Worm (Caenorhabditis elegans) whole organism, late embryonic: ENCODE measurements around the gene far-6.
A peak's percentile ranks its signal among the peaks of the same experiment; 100 is the strongest.

Source experiments
- C38D4.7 ChIP-seq: fragments of 200-800 bp; sonication (Bioruptor generic); optimal IDR thresholded peaks from 2 replicates; lab custom pipeline; 2018; ENCODE audit warnings: mild to moderate bottlenecking, missing genetic modification characterization, moderate library complexity, missing compliant biosample characterization
- K02D7.2 ChIP-seq: sonication (generic microtip); optimal IDR thresholded peaks from 2 replicates; lab custom pipeline; 2017; ENCODE audit warnings: mild to moderate bottlenecking, missing genetic modification characterization, missing compliant biosample characterization
- Y22D7AL.16 ChIP-seq: sonication (generic microtip); optimal IDR thresholded peaks from 2 replicates; lab custom pipeline; 2016; ENCODE audit warnings: missing genetic modification characterization, missing compliant biosample characterization
- ceh-18 ChIP-seq: sonication (generic microtip); optimal IDR thresholded peaks from 2 replicates; lab custom pipeline; 2016; ENCODE audit warnings: missing genetic modification characterization, missing compliant biosample characterization
- ceh-2 ChIP-seq: sonication (generic microtip); optimal IDR thresholded peaks from 2 replicates; lab custom pipeline; 2016; ENCODE audit warnings: missing genotype, missing genetic modification characterization, missing compliant biosample characterization
- ceh-22 ChIP-seq: sonication (generic microtip); optimal IDR thresholded peaks from 2 replicates; lab custom pipeline; 2017; ENCODE audit warnings: missing biosample characterization, missing genetic modification characterization
- ceh-24 ChIP-seq: sonication (generic microtip); optimal IDR thresholded peaks from 2 replicates; lab custom pipeline; 2016; ENCODE audit warnings: mild to moderate bottlenecking, missing genetic modification characterization, missing compliant biosample characterization
- ceh-30 ChIP-seq: fragments of 150-350 bp; optimal IDR thresholded peaks from 2 replicates; lab custom pipeline; 2014; ENCODE audit warnings: missing biosample characterization, missing genetic modification characterization
- ceh-31 ChIP-seq: sonication (generic microtip); optimal IDR thresholded peaks from 2 replicates; lab custom pipeline; 2016; ENCODE audit warnings: missing genetic modification characterization, missing compliant biosample characterization
- ceh-34 ChIP-seq: sonication (generic microtip); optimal IDR thresholded peaks from 2 replicates; lab custom pipeline; 2016; ENCODE audit warnings: mild to moderate bottlenecking, missing genetic modification characterization, missing compliant biosample characterization
- ceh-45 ChIP-seq: fragments of 200-800 bp; sonication (Bioruptor generic); IDR thresholded peaks from 2 replicates; pipeline ENCODE4 v1.3.6; 2022; ENCODE audit warnings: missing genetic modification reagents, missing genetic modification characterization, missing compliant biosample characterization
- ceh-48 ChIP-seq: sonication (generic microtip); optimal IDR thresholded peaks from 2 replicates; lab custom pipeline; 2016; ENCODE audit warnings: missing genetic modification characterization, inconsistent platforms, missing compliant biosample characterization
- dve-1 ChIP-seq: sonication (generic microtip); optimal IDR thresholded peaks from 2 replicates; lab custom pipeline; 2017; ENCODE audit warnings: antibody characterized with exemption, mild to moderate bottlenecking, missing genetic modification characterization, missing compliant biosample characterization
- elt-2 ChIP-seq: sonication (generic microtip); optimal IDR thresholded peaks from 2 replicates; lab custom pipeline; 2016; ENCODE audit warnings: missing genetic modification reagents, missing genetic modification characterization, missing compliant biosample characterization
- elt-4 ChIP-seq: sonication (generic microtip); optimal IDR thresholded peaks from 2 replicates; lab custom pipeline; 2016; ENCODE audit warnings: missing genetic modification characterization, missing compliant biosample characterization
- ets-4 ChIP-seq: sonication (generic microtip); optimal IDR thresholded peaks from 2 replicates; lab custom pipeline; 2016; ENCODE audit warnings: missing genetic modification characterization, missing compliant biosample characterization
- eyg-1 ChIP-seq: sonication (generic microtip); optimal IDR thresholded peaks from 2 replicates; lab custom pipeline; 2016; ENCODE audit warnings: missing genotype, missing genetic modification characterization, missing compliant biosample characterization
- fax-1 ChIP-seq: sonication (generic microtip); optimal IDR thresholded peaks from 2 replicates; lab custom pipeline; 2016; ENCODE audit warnings: missing genotype, missing genetic modification characterization, missing compliant biosample characterization
- fkh-10 ChIP-seq: fragments of 150-350 bp; optimal IDR thresholded peaks from 2 replicates; lab custom pipeline; 2014; ENCODE audit warnings: missing biosample characterization, missing genetic modification reagents, missing genetic modification characterization
- fkh-6 ChIP-seq: sonication (generic microtip); optimal IDR thresholded peaks from 2 replicates; lab custom pipeline; 2016; ENCODE audit warnings: missing genetic modification characterization, missing compliant biosample characterization
- gmeb-2 ChIP-seq: sonication (generic microtip); optimal IDR thresholded peaks from 2 replicates; lab custom pipeline; 2016; ENCODE audit warnings: missing genetic modification characterization, inconsistent platforms, missing compliant biosample characterization
- hlh-13 ChIP-seq: fragments of 200-800 bp; sonication (Bioruptor generic); optimal IDR thresholded peaks from 2 replicates; lab custom pipeline; 2018; ENCODE audit warnings: mild to moderate bottlenecking, missing genetic modification characterization, missing compliant biosample characterization
- hlh-30 ChIP-seq: sonication (generic microtip); optimal IDR thresholded peaks from 2 replicates; lab custom pipeline; 2017; ENCODE audit warnings: antibody characterized with exemption, missing genetic modification characterization, missing compliant biosample characterization; ENCODE audit not compliant: insufficient read depth
- hlh-6 ChIP-seq: sonication (generic microtip); optimal IDR thresholded peaks from 2 replicates; lab custom pipeline; 2016; ENCODE audit warnings: missing genotype, missing genetic modification characterization, missing compliant biosample characterization
- hlh-8 ChIP-seq: sonication (generic microtip); optimal IDR thresholded peaks from 2 replicates; lab custom pipeline; 2016; ENCODE audit warnings: missing genotype, missing genetic modification characterization, missing compliant biosample characterization
- madf-2 ChIP-seq: sonication (generic microtip); optimal IDR thresholded peaks from 2 replicates; lab custom pipeline; 2017; ENCODE audit warnings: missing genetic modification characterization, missing compliant biosample characterization
- nfya-1 ChIP-seq: sonication (generic microtip); optimal IDR thresholded peaks from 2 replicates; lab custom pipeline; 2017; ENCODE audit warnings: missing genetic modification characterization, mild to moderate bottlenecking, missing compliant biosample characterization, antibody characterized with exemption, moderate library complexity
- nhr-232 ChIP-seq: sonication (generic microtip); optimal IDR thresholded peaks from 2 replicates; lab custom pipeline; 2016; ENCODE audit warnings: missing genetic modification characterization, missing compliant biosample characterization
- odd-2 ChIP-seq: sonication (generic microtip); optimal IDR thresholded peaks from 2 replicates; lab custom pipeline; 2017; ENCODE audit warnings: antibody characterized with exemption, mild to moderate bottlenecking, missing genetic modification characterization, missing compliant biosample characterization
- pag-3 ChIP-seq: sonication (generic microtip); optimal IDR thresholded peaks from 2 replicates; lab custom pipeline; 2016; ENCODE audit warnings: missing compliant biosample characterization, missing genetic modification characterization, borderline replicate concordance
- pax-1 ChIP-seq: fragments of 150-350 bp; optimal IDR thresholded peaks from 2 replicates; lab custom pipeline; 2014; ENCODE audit warnings: missing biosample characterization, missing genetic modification characterization
- pha-2 ChIP-seq: sonication (generic microtip); optimal IDR thresholded peaks from 2 replicates; lab custom pipeline; 2017; ENCODE audit warnings: mild to moderate bottlenecking, missing genetic modification characterization, missing compliant biosample characterization
- pha-4 ChIP-seq: fragments of 150-350 bp; optimal IDR thresholded peaks from 2 replicates; lab custom pipeline; 2018; ENCODE audit warnings: missing biosample characterization, missing genetic modification reagents, missing genetic modification characterization
- rnt-1 ChIP-seq: sonication (generic microtip); optimal IDR thresholded peaks from 2 replicates; lab custom pipeline; 2016; ENCODE audit warnings: missing genetic modification characterization, missing compliant biosample characterization
- sdc-2 ChIP-seq: sonication (generic microtip); optimal IDR thresholded peaks from 2 replicates; lab custom pipeline; 2016; ENCODE audit warnings: missing genotype, missing genetic modification characterization, missing compliant biosample characterization
- syd-9 ChIP-seq: sonication (generic microtip); optimal IDR thresholded peaks from 2 replicates; lab custom pipeline; 2016; ENCODE audit warnings: mild to moderate bottlenecking, missing genetic modification characterization, moderate library complexity, missing compliant biosample characterization
- ttx-3 ChIP-seq: sonication (generic microtip); optimal IDR thresholded peaks from 2 replicates; lab custom pipeline; 2016; ENCODE audit warnings: missing genetic modification reagents, missing genetic modification characterization, missing compliant biosample characterization
- unc-3 ChIP-seq, 2 experiments: fragments of 200-800 bp in 1 of 2; sonication (Bioruptor generic) in 1 of 2; sonication (generic microtip) in 1 of 2; conservative IDR thresholded peaks in 1 of 2; optimal IDR thresholded peaks in 1 of 2; 2 replicates each; pipeline versions ENCODE4 v1.3.6 to Lab custom; 2016 to 2022; ENCODE audit warnings: missing compliant biosample characterization in 2 of 2, missing genetic modification characterization in 2 of 2, missing genetic modification reagents in 1 of 2
- unc-42 ChIP-seq: sonication (generic microtip); optimal IDR thresholded peaks from 2 replicates; lab custom pipeline; 2016; ENCODE audit warnings: missing genotype, missing genetic modification characterization, missing compliant biosample characterization
- unc-55 ChIP-seq: sonication (generic microtip); optimal IDR thresholded peaks from 2 replicates; lab custom pipeline; 2017; ENCODE audit warnings: missing biosample characterization, missing genetic modification reagents, missing genetic modification characterization
- unc-86 ChIP-seq: sonication (generic microtip); optimal IDR thresholded peaks from 2 replicates; lab custom pipeline; 2016; ENCODE audit warnings: missing genetic modification characterization, missing compliant biosample characterization
- ztf-16 ChIP-seq: sonication (generic microtip); optimal IDR thresholded peaks from 2 replicates; lab custom pipeline; 2017; ENCODE audit warnings: missing genetic modification characterization, missing compliant biosample characterization

Gene far-6

ce11 chrIV:13370235-13370739 is 42.1 kb downstream of the far-6 start, which contains the start of the genes rla-2, popl-7 and Y62E10A.24:
Gene rla-2 (minus strand): TSS chrIV:13370285.
Gene popl-7 (plus strand): TSS chrIV:13370689.
Gene Y62E10A.24 (plus strand): TSS chrIV:13370710.
- TF ChIP-seq ttx-3 (tag; lab: Kevin White, UChicago) (no peak), ets-4 (tag; lab: Kevin White, UChicago) (no peak), ceh-34 (tag; lab: Kevin White, UChicago) (no peak), pag-3 (tag; lab: Kevin White, UChicago) (no peak), dve-1 (tag; lab: Kevin White, UChicago) (no peak), odd-2 (tag; lab: Kevin White, UChicago) (no peak), ceh-2 (no peak), hlh-6 (no peak), madf-2 (no peak), hlh-30 (tag; lab: Kevin White, UChicago) (no peak), ceh-48 (tag; lab: Kevin White, UChicago) (no peak), elt-2 (tag; lab: Kevin White, UChicago) (no peak), C38D4.7 (GFP tag; lab: Kevin White, UChicago) (no peak), syd-9 (tag; lab: Kevin White, UChicago) (no peak), nhr-232 (no peak), pha-4 (tag; lab: Kevin White, UChicago) (no peak), unc-42 (tag; lab: Kevin White, UChicago) (no peak), fkh-6 (tag; lab: Kevin White, UChicago) (no peak), fax-1 (tag; lab: Kevin White, UChicago) (no peak)

ce11 chrIV:13371699-13372098 is 43.5 kb downstream of the far-6 start, which contains the start of gene Y62E10A.6:
Gene Y62E10A.6 (plus strand): TSS chrIV:13371999.
- TF ChIP-seq hlh-30 (tag; lab: Kevin White, UChicago) = no peak
- no peak for TF ChIP-seq eyg-1 (tag; lab: Kevin White, UChicago)
- no peak for TF ChIP-seq ceh-22
- TF ChIP-seq K02D7.2 (tag; lab: Kevin White, UChicago) = no peak
- TF ChIP-seq sdc-2 = no peak
- TF ChIP-seq rnt-1 (tag; lab: Kevin White, UChicago) = no peak
- TF ChIP-seq unc-86 (tag; lab: Kevin White, UChicago) = no peak
- no peak for TF ChIP-seq madf-2
- no peak for TF ChIP-seq hlh-8 (tag; lab: Kevin White, UChicago)
- TF ChIP-seq ceh-18 = no peak
- no peak for TF ChIP-seq ztf-16
- TF ChIP-seq unc-55 (GFP tag; lab: Kevin White, UChicago) = no peak
- no peak for TF ChIP-seq hlh-6
- TF ChIP-seq ceh-45 (GFP tag; lab: Robert Waterston, UW) = no peak
- no peak for TF ChIP-seq ceh-24 (tag; lab: Kevin White, UChicago)
- TF ChIP-seq fkh-10 = no peak
- TF ChIP-seq pha-2 (tag; lab: Kevin White, UChicago) = no peak
- TF ChIP-seq elt-4 (tag; lab: Kevin White, UChicago) = no peak
- no peak for TF ChIP-seq gmeb-2 (tag; lab: Kevin White, UChicago)
- no peak for TF ChIP-seq nfya-1 (tag; lab: Kevin White, UChicago)
- TF ChIP-seq, all 69 proteins: peak for 0

- TF ChIP-seq ceh-48 (tag; lab: Kevin White, UChicago) = peak; percentile 54
- TF ChIP-seq fax-1 (tag; lab: Kevin White, UChicago) = no peak
Measured at ce11 chrIV:13374918-13375317, 46.8 kb downstream of the far-6 start.

- TF ChIP-seq unc-3 (GFP tag; conservative IDR thresholded peaks at IDR 0.05; lab: Robert Waterston, UW) (no peak), unc-3 (tag; optimal IDR thresholded peaks at IDR 0.05; lab: Kevin White, UChicago) (no peak), C38D4.7 (GFP tag; lab: Kevin White, UChicago) (no peak), hlh-13 (GFP tag; lab: Kevin White, UChicago) (no peak), ceh-30 (tag; lab: Kevin White, UChicago) (no peak), Y22D7AL.16 (no peak), nhr-232 (no peak), ceh-31 (tag; lab: Kevin White, UChicago) (no peak), fax-1 (tag; lab: Kevin White, UChicago) (no peak), pax-1 (tag; lab: Kevin White, UChicago) (no peak)
Measured at ce11 chrIV:13377716-13378115, 49.6 kb downstream of the far-6 start, which contains the start of gene mau-8. Gene mau-8 (plus strand): TSS chrIV:13378016.
